Worm (Caenorhabditis elegans) whole organism, L4 larva: ENCODE data around the gene Y38F1A.8.

ENCODE experiments used
- D1046.2 ChIP-seq: fragments of 200-800 bp; sonication (Bioruptor generic); IDR thresholded peaks from 2 replicates; pipeline ENCODE4 v1.3.6; 2022; ENCODE audit warnings: missing genetic modification characterization, missing compliant biosample characterization
- F10B5.3 ChIP-seq: sonication (generic microtip); optimal IDR thresholded peaks from 2 replicates; lab custom pipeline; 2016; ENCODE audit warnings: mild to moderate bottlenecking, missing genetic modification characterization, missing compliant biosample characterization
- F26F4.8 ChIP-seq: fragments of 200-800 bp; sonication (Bioruptor generic); conservative IDR thresholded peaks from 2 replicates; pipeline ENCODE4 v1.3.6; 2022; ENCODE audit warnings: missing genetic modification characterization, missing compliant biosample characterization
- F37D6.2 ChIP-seq: sonication (generic microtip); optimal IDR thresholded peaks from 2 replicates; lab custom pipeline; 2016; ENCODE audit warnings: mild to moderate bottlenecking, missing genetic modification characterization, missing compliant biosample characterization
- T26A8.4 ChIP-seq: fragments of 200-800 bp; sonication (Bioruptor generic); IDR thresholded peaks from 2 replicates; pipeline ENCODE4 v1.3.6; 2022; ENCODE audit warnings: missing genetic modification characterization, missing compliant biosample characterization
- Y48G9A.11 ChIP-seq: fragments of 200-800 bp; sonication (Bioruptor generic); IDR thresholded peaks from 2 replicates; pipeline ENCODE4 v1.3.6; 2022; ENCODE audit warnings: missing genetic modification reagents, missing genetic modification characterization, missing compliant biosample characterization
- Y5F2A.4 ChIP-seq: fragments of 200-800 bp; sonication (Bioruptor generic); optimal IDR thresholded peaks from 2 replicates; lab custom pipeline; 2018; ENCODE audit warnings: mild to moderate bottlenecking, missing genetic modification characterization, missing compliant biosample characterization
- aha-1 ChIP-seq: fragments of 150-350 bp; peaks from one replicate; lab custom pipeline; 2014; ENCODE audit warnings: missing biosample characterization, missing genetic modification characterization
- ama-1 ChIP-seq: fragments of 150-350 bp; optimal IDR thresholded peaks from 2 replicates; lab custom pipeline; 2014; ENCODE audit warnings: inconsistent platforms, mixed read lengths
- attf-4 ChIP-seq: sonication (generic microtip); optimal IDR thresholded peaks from 3 replicates; lab custom pipeline; 2017; ENCODE audit warnings: missing biosample characterization, missing genetic modification characterization
- ceh-44 ChIP-seq: fragments of 200-800 bp; sonication (Bioruptor generic); IDR thresholded peaks from 2 replicates; pipeline ENCODE4 v1.3.6; 2022; ENCODE audit warnings: missing genetic modification reagents, missing genetic modification characterization, missing compliant biosample characterization
- ceh-62 ChIP-seq: sonication (generic microtip); optimal IDR thresholded peaks from 2 replicates; lab custom pipeline; 2017; ENCODE audit warnings: missing biosample characterization, missing genetic modification characterization
- ceh-82 ChIP-seq: sonication (generic microtip); optimal IDR thresholded peaks from 2 replicates; lab custom pipeline; 2017; ENCODE audit warnings: missing biosample characterization, missing genetic modification characterization
- cey-2 ChIP-seq: sonication (generic microtip); optimal IDR thresholded peaks from 3 replicates; lab custom pipeline; 2017; ENCODE audit warnings: missing genetic modification characterization, mild to moderate bottlenecking, missing compliant biosample characterization, antibody characterized with exemption, borderline replicate concordance; ENCODE audit not compliant: insufficient read depth
- dpl-1 ChIP-seq: fragments of 150-350 bp; optimal IDR thresholded peaks from 2 replicates; lab custom pipeline; 2014; ENCODE audit warnings: missing biosample characterization, missing genetic modification reagents, missing genetic modification characterization
- dve-1 ChIP-seq: sonication (generic microtip); optimal IDR thresholded peaks from 2 replicates; lab custom pipeline; 2017; ENCODE audit warnings: antibody characterized with exemption, mild to moderate bottlenecking, missing genetic modification characterization, missing compliant biosample characterization; ENCODE audit not compliant: insufficient read depth
- egl-43 ChIP-seq: fragments of 200-800 bp; sonication (Bioruptor generic); IDR thresholded peaks from 2 replicates; pipeline ENCODE4 v1.3.6; 2022; ENCODE audit warnings: missing genetic modification reagents, missing genetic modification characterization, missing compliant biosample characterization
- fkh-10 ChIP-seq: fragments of 150-350 bp; optimal IDR thresholded peaks from 2 replicates; lab custom pipeline; 2014; ENCODE audit warnings: missing biosample characterization, missing genetic modification reagents, missing genetic modification characterization
- gei-8 ChIP-seq: fragments of 200-800 bp; sonication (Bioruptor generic); optimal IDR thresholded peaks from 2 replicates; lab custom pipeline; 2018; ENCODE audit warnings: mild to moderate bottlenecking, missing genetic modification characterization, missing compliant biosample characterization
- hif-1 ChIP-seq, 2 experiments: sonication (generic microtip); optimal IDR thresholded peaks; 2 replicates each; lab custom pipeline; 2016 to 2017; ENCODE audit warnings: missing compliant biosample characterization in 2 of 2, missing genetic modification characterization in 2 of 2, missing genetic modification reagents in 2 of 2, missing genotype in 2 of 2, mild to moderate bottlenecking in 1 of 2
- hlh-11 ChIP-seq: fragments of 200-800 bp; sonication (Bioruptor generic); optimal IDR thresholded peaks from 2 replicates; lab custom pipeline; 2018; ENCODE audit warnings: mild to moderate bottlenecking, missing genetic modification characterization, missing compliant biosample characterization
- hlh-30 ChIP-seq: sonication (generic microtip); optimal IDR thresholded peaks from 2 replicates; lab custom pipeline; 2017; ENCODE audit warnings: antibody characterized with exemption, mild to moderate bottlenecking, missing genetic modification characterization, missing compliant biosample characterization; ENCODE audit not compliant: insufficient read depth
- jun-1 ChIP-seq: fragments of 150-350 bp; optimal IDR thresholded peaks from 2 replicates; lab custom pipeline; 2014; ENCODE audit warnings: missing biosample characterization, missing genetic modification reagents, missing genetic modification characterization
- lim-7 ChIP-seq: fragments of 200-800 bp; sonication (Bioruptor generic); IDR thresholded peaks from 2 replicates; pipeline ENCODE4 v1.3.6; 2022; ENCODE audit warnings: missing genetic modification characterization, missing compliant biosample characterization
- lin-1 ChIP-seq: fragments of 200-800 bp; sonication (Bioruptor generic); IDR thresholded peaks from 2 replicates; pipeline ENCODE4 v1.3.6; 2022; ENCODE audit warnings: missing genetic modification reagents, missing genetic modification characterization, missing compliant biosample characterization
- lin-15B ChIP-seq: fragments of 150-350 bp; sonication (generic microtip); optimal IDR thresholded peaks from 3 replicates; lab custom pipeline; 2014; ENCODE audit warnings: missing biosample characterization, missing genetic modification characterization
- lin-29 ChIP-seq: fragments of 200-800 bp; sonication (Bioruptor generic); IDR thresholded peaks from 2 replicates; pipeline ENCODE4 v1.3.6; 2022; ENCODE audit warnings: missing genetic modification reagents, missing genetic modification characterization, missing compliant biosample characterization
- lin-38 ChIP-seq: fragments of 200-800 bp; sonication (Bioruptor generic); IDR thresholded peaks from 2 replicates; pipeline ENCODE4 v1.3.6; 2022; ENCODE audit warnings: missing genetic modification reagents, missing genetic modification characterization, missing compliant biosample characterization
- madf-9 ChIP-seq: fragments of 200-800 bp; sonication (Bioruptor generic); conservative IDR thresholded peaks from 2 replicates; pipeline ENCODE4 v1.3.6; 2022; ENCODE audit warnings: missing genetic modification reagents, missing genetic modification characterization, missing compliant biosample characterization
- mdt-29 ChIP-seq: fragments of 200-800 bp; sonication (Bioruptor generic); IDR thresholded peaks from 2 replicates; pipeline ENCODE4 v1.3.6; 2022; ENCODE audit warnings: missing genetic modification reagents, missing genetic modification characterization, missing compliant biosample characterization
- mep-1 ChIP-seq: fragments of 150-350 bp; sonication (generic microtip); optimal IDR thresholded peaks from 3 replicates; lab custom pipeline; 2014; ENCODE audit warnings: missing biosample characterization, missing genetic modification characterization
- mxl-2 ChIP-seq: fragments of 200-800 bp; sonication (Bioruptor generic); conservative IDR thresholded peaks from 2 replicates; pipeline ENCODE4 v1.3.6; 2022; ENCODE audit warnings: missing genetic modification reagents, missing genetic modification characterization, missing compliant biosample characterization
- mxl-3 ChIP-seq: fragments of 200-800 bp; sonication (Bioruptor generic); optimal IDR thresholded peaks from 2 replicates; lab custom pipeline; 2018; ENCODE audit warnings: mild to moderate bottlenecking, missing genetic modification characterization, missing compliant biosample characterization
- nhr-11 ChIP-seq: fragments of 150-350 bp; optimal IDR thresholded peaks from 2 replicates; lab custom pipeline; 2014; ENCODE audit warnings: missing biosample characterization, missing genetic modification characterization
- nhr-111 ChIP-seq: fragments of 200-800 bp; sonication (Bioruptor generic); optimal IDR thresholded peaks from 2 replicates; lab custom pipeline; 2018; ENCODE audit warnings: mild to moderate bottlenecking, missing genetic modification characterization, missing compliant biosample characterization
- nhr-25 ChIP-seq: sonication (generic microtip); optimal IDR thresholded peaks from 2 replicates; lab custom pipeline; 2017; ENCODE audit warnings: missing genetic modification characterization, mild to moderate bottlenecking, missing compliant biosample characterization, antibody characterized with exemption, moderate library complexity, borderline replicate concordance; ENCODE audit not compliant: insufficient read depth
- nhr-41 ChIP-seq: fragments of 200-800 bp; sonication (Bioruptor generic); IDR thresholded peaks from 2 replicates; pipeline ENCODE4 v1.3.6; 2022; ENCODE audit warnings: missing genetic modification reagents, missing genetic modification characterization, missing compliant biosample characterization
- nhr-42 ChIP-seq: fragments of 200-800 bp; sonication (Bioruptor generic); IDR thresholded peaks from 2 replicates; pipeline ENCODE4 v1.3.6; 2022; ENCODE audit warnings: missing genetic modification characterization, missing compliant biosample characterization
- pha-4 ChIP-seq, 2 experiments: fragments of 150-350 bp in 1 of 2; fragments of 200-800 bp in 1 of 2; sonication (Bioruptor generic) in 1 of 2; IDR thresholded peaks in 1 of 2; optimal IDR thresholded peaks in 1 of 2; 2 replicates each; pipeline versions ENCODE4 v1.3.6 to Lab custom; 2014 to 2022; ENCODE audit warnings: missing genetic modification characterization in 2 of 2, missing genetic modification reagents in 2 of 2, missing biosample characterization in 1 of 2, missing compliant biosample characterization in 1 of 2
- sdz-12 ChIP-seq: fragments of 200-800 bp; sonication (Bioruptor generic); optimal IDR thresholded peaks from 2 replicates; lab custom pipeline; 2018; ENCODE audit warnings: mild to moderate bottlenecking, missing genetic modification characterization, missing compliant biosample characterization
- set-16 ChIP-seq: fragments of 200-800 bp; sonication (Bioruptor generic); IDR thresholded peaks from 2 replicates; pipeline ENCODE4 v1.3.6; 2022; ENCODE audit warnings: missing genetic modification reagents, missing genetic modification characterization, missing compliant biosample characterization
- spr-1 ChIP-seq: sonication (generic microtip); optimal IDR thresholded peaks from 2 replicates; lab custom pipeline; 2016; ENCODE audit warnings: mild to moderate bottlenecking, missing genetic modification characterization, missing compliant biosample characterization
- tra-1 ChIP-seq: fragments of 200-800 bp; sonication (Bioruptor generic); IDR thresholded peaks from 2 replicates; pipeline ENCODE4 v1.3.6; 2022; ENCODE audit warnings: missing genetic modification reagents, missing genetic modification characterization, missing compliant biosample characterization
- zfp-3 ChIP-seq: fragments of 200-800 bp; sonication (Bioruptor generic); conservative IDR thresholded peaks from 2 replicates; pipeline ENCODE4 v1.3.6; 2022; ENCODE audit warnings: missing genetic modification reagents, missing genetic modification characterization, missing compliant biosample characterization
- ztf-7 ChIP-seq: fragments of 150-350 bp; optimal IDR thresholded peaks from 2 replicates; lab custom pipeline; 2014; ENCODE audit warnings: missing biosample characterization, missing genetic modification characterization

The Y38F1A.8 gene

ce11 chrII:12996249-12996648, 4.4 kb downstream of the Y38F1A.8 start, which contains the start of gene hphd-1 (continued):
- no peak for TF ChIP-seq F26F4.8 (GFP tag; lab: Robert Waterston, UW)
- peak; percentile 35 for TF ChIP-seq dpl-1
- TF ChIP-seq ztf-7 (tag; lab: Kevin White, UChicago), result no peak
- no peak for TF ChIP-seq attf-4
- no peak for TF ChIP-seq nhr-41
- no peak for TF ChIP-seq egl-43 (GFP tag; lab: Robert Waterston, UW)
- TF ChIP-seq mep-1 (tag; lab: Kevin White, UChicago), result peak; percentile 70
- no peak for TF ChIP-seq nhr-111
- TF ChIP-seq spr-1 (tag; lab: Kevin White, UChicago), result no peak
- TF ChIP-seq set-16 (GFP tag; lab: Robert Waterston, UW), result no peak

ce11 chrII:12995322-12995721, 5.3 kb downstream of the Y38F1A.8 start:
- TF ChIP-seq cey-2 (tag; lab: Kevin White, UChicago), result no peak
- TF ChIP-seq sdz-12, result no peak
- peak; percentile 89 for TF ChIP-seq aha-1
- TF ChIP-seq ceh-44, result no peak
- no peak for TF ChIP-seq jun-1
- no peak for TF ChIP-seq hlh-30
- TF ChIP-seq dve-1 (tag; lab: Kevin White, UChicago), result no peak
- TF ChIP-seq attf-4, result no peak
- TF ChIP-seq F10B5.3 (tag; lab: Kevin White, UChicago), result no peak
- no peak for TF ChIP-seq ztf-7 (tag; lab: Kevin White, UChicago)
- TF ChIP-seq mxl-2 (GFP tag; lab: Robert Waterston, UW), result 0 out of 2 replicates have a peak, but pooled peaks have one; percentile 30
- no peak for TF ChIP-seq ama-1 (lab: Kevin White, UChicago)
- no peak for TF ChIP-seq hif-1 (tag; optimal IDR thresholded peaks at IDR 0.05; lab: Kevin White, UChicago)
- no peak for TF ChIP-seq lin-1 (GFP tag; lab: Robert Waterston, UW)
- TF ChIP-seq T26A8.4 (GFP tag; lab: Robert Waterston, UW), result no peak
- TF ChIP-seq nhr-25 (tag; lab: Kevin White, UChicago), result no peak
- TF ChIP-seq lin-15B, result no peak
- 0 out of 2 replicates have a peak, but pooled peaks have one; percentile 9 for TF ChIP-seq D1046.2 (GFP tag; lab: Robert Waterston, UW)
- TF ChIP-seq mdt-29 (GFP tag; lab: Robert Waterston, UW), result no peak
- TF ChIP-seq Y48G9A.11 (GFP tag; lab: Robert Waterston, UW), result no peak

- TF ChIP-seq fkh-10 (GFP tag; lab: Kevin White, UChicago) (no peak), mxl-2 (GFP tag; lab: Robert Waterston, UW) (0 out of 2 replicates have a peak, but pooled peaks have one; percentile 20), mxl-3 (GFP tag; lab: Kevin White, UChicago) (no peak), gei-8 (GFP tag; lab: Kevin White, UChicago) (no peak), hlh-11 (tag; lab: Kevin White, UChicago) (peak; percentile 53), nhr-11 (no peak), ceh-62 (tag; lab: Kevin White, UChicago) (no peak), lin-38 (peak; percentile 71), Y48G9A.11 (GFP tag; lab: Robert Waterston, UW) (0 out of 2 replicates have a peak, but pooled peaks have one; percentile 19), madf-9 (GFP tag; lab: Robert Waterston, UW) (no peak), nhr-42 (GFP tag; lab: Robert Waterston, UW) (peak; percentile 24; the same call in 1 of the 2 replicates), Y5F2A.4 (GFP tag; lab: Kevin White, UChicago) (peak; percentile 33), T26A8.4 (GFP tag; lab: Robert Waterston, UW) (peak; percentile 72), tra-1 (GFP tag; lab: Robert Waterston, UW) (no peak), nhr-111 (peak; percentile 18), pha-4 (GFP tag; IDR thresholded peaks at IDR 0.05; lab: Robert Waterston, UW) (peak; percentile 15; the same call in 1 of the 2 replicates), pha-4 (tag; optimal IDR thresholded peaks at IDR 0.05; lab: Kevin White, UChicago) (no peak), lim-7 (GFP tag; lab: Robert Waterston, UW) (peak; percentile 67), F37D6.2 (tag; lab: Kevin White, UChicago) (no peak), ceh-82 (tag; lab: Kevin White, UChicago) (no peak), lin-29 (GFP tag; lab: Robert Waterston, UW) (no peak), zfp-3 (GFP tag; lab: Robert Waterston, UW) (peak; percentile 88), mdt-29 (GFP tag; lab: Robert Waterston, UW) (peak; percentile 64)
Measured at ce11 chrII:12994009-12994788, 6.5 kb downstream of the Y38F1A.8 start.
